Worm (Caenorhabditis elegans): ENCODE data around the gene valv-1.

DNA sequence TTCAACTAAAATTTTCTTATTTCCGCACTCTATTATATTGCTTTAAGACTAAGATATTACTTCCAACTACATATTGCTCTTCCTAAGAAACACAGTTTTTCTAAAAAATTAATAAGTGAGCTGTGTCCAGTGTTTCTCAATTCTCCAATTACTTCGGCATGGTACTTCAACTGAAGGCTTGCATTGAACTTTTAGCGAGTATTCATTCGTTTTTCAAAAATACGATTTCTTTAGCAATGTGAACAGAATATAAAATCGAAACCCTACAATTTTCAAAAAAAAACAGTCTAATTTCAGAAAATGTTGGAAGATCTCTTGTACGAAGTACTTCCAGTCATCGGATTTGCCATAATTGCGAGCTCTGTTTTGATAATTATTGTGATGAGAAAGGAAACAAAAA, 24.2 kb downstream of the valv-1 start, which contains the start of gene srtx-1:
- TF ChIP-seq lsy-2 (tag; optimal IDR thresholded peaks at IDR 0.05) (no peak), Y48G9A.11 (GFP tag; IDR thresholded peaks at IDR 0.05) (no peak), aha-1 (tag) (no peak), R02D3.7 (tag; optimal IDR thresholded peaks at IDR 0.05) (no peak), mxl-2 (GFP tag; conservative IDR thresholded peaks at IDR 0.05) (no peak), aly-2 (tag; optimal IDR thresholded peaks at IDR 0.05) (no peak), nhr-77 (tag; optimal IDR thresholded peaks at IDR 0.05) (no peak), unc-39 (tag; optimal IDR thresholded peaks at IDR 0.05) (no peak), mep-1 (tag; optimal IDR thresholded peaks at IDR 0.05) (no peak), mdl-1 (tag; optimal IDR thresholded peaks at IDR 0.05) (no peak), ama-1 (optimal IDR thresholded peaks at IDR 0.05) (no peak)

Measured in whole organism, L4 larva.